Fruit fly (Drosophila melanogaster): ENCODE data around the gene Atg4a.

The Atg4a gene

dm6 chr2L:1125437-1125836 lies 44.7 kb downstream of the Atg4a start (continued):
- TF ChIP-seq CG11456 (GFP tag; IDR thresholded peaks at IDR 0.05) (no peak), Hr39 (optimal IDR thresholded peaks at IDR 0.05) (no peak), gcm2 (GFP tag; optimal IDR thresholded peaks at IDR 0.05) (no peak), CG43689 (GFP tag; IDR thresholded peaks at IDR 0.05) (no peak), p53 (GFP tag; optimal IDR thresholded peaks at IDR 0.05) (no peak), CG14965 (GFP tag; optimal IDR thresholded peaks at IDR 0.05; ENCODE audit: borderline replicate concordance) (no peak), HLH3B (GFP tag; IDR thresholded peaks at IDR 0.05) (no peak), CG1024 (GFP tag; IDR thresholded peaks at IDR 0.05) (no peak), Scr (GFP tag; IDR thresholded peaks at IDR 0.05; ENCODE audit: partially characterized antibody) (no peak), CG11247 (GFP tag; IDR thresholded peaks at IDR 0.05) (no peak), Elba2 (GFP tag; optimal IDR thresholded peaks at IDR 0.05) (no peak), CG3838 (GFP tag; optimal IDR thresholded peaks at IDR 0.05) (no peak), CG10979 (tag; optimal IDR thresholded peaks at IDR 0.05) (no peak), CG7271 (tag; optimal IDR thresholded peaks at IDR 0.05) (no peak), CG6813 (GFP tag; optimal IDR thresholded peaks at IDR 0.05) (peak; percentile 15), peb (GFP tag; IDR thresholded peaks at IDR 0.05) (no peak), CG17328 (GFP tag; IDR thresholded peaks at IDR 0.05) (no peak), aop (GFP tag; IDR thresholded peaks at IDR 0.05) (no peak), sim (GFP tag; IDR thresholded peaks at IDR 0.05) (no peak), cad (GFP tag; optimal IDR thresholded peaks at IDR 0.05) (no peak), CG16813 (GFP tag; IDR thresholded peaks at IDR 0.05; ENCODE audit: partially characterized antibody) (no peak), CG11723 (GFP tag; optimal IDR thresholded peaks at IDR 0.05) (no peak), Sox102F (GFP tag; optimal IDR thresholded peaks at IDR 0.05) (no peak), CG2202 (tag; optimal IDR thresholded peaks at IDR 0.05) (no peak), stc (GFP tag; IDR thresholded peaks at IDR 0.05) (no peak), nerfin-2 (GFP tag; IDR thresholded peaks at IDR 0.05; ENCODE audit: partially characterized antibody) (no peak), Rx (GFP tag; IDR thresholded peaks at IDR 0.05) (no peak), CG1233 (GFP tag; optimal IDR thresholded peaks at IDR 0.05) (no peak), tio (GFP tag; optimal IDR thresholded peaks at IDR 0.05) (no peak), Ptx1 (GFP tag; IDR thresholded peaks at IDR 0.05) (no peak), ems (GFP tag; optimal IDR thresholded peaks at IDR 0.05) (no peak), CG12942 (GFP tag; optimal IDR thresholded peaks at IDR 0.05) (no peak), CG2712 (tag; optimal IDR thresholded peaks at IDR 0.05) (no peak), hkb (optimal IDR thresholded peaks at IDR 0.05) (no peak), hkb (GFP tag; IDR thresholded peaks at IDR 0.05) (no peak), CG15073 (GFP tag; optimal IDR thresholded peaks at IDR 0.05) (no peak), CG4820 (GFP tag; optimal IDR thresholded peaks at IDR 0.05) (no peak), lbe (GFP tag; optimal IDR thresholded peaks at IDR 0.05) (no peak), nmo (GFP tag; optimal IDR thresholded peaks at IDR 0.05) (no peak), CG4730 (GFP tag; IDR thresholded peaks at IDR 0.05) (no peak), CG16779 (GFP tag; IDR thresholded peaks at IDR 0.05) (no peak), CG4360 (GFP tag; IDR thresholded peaks at IDR 0.05) (no peak), NFAT (GFP tag; IDR thresholded peaks at IDR 0.05) (no peak), CG11504 (tag; optimal IDR thresholded peaks at IDR 0.05) (no peak), Eip74EF (GFP tag; optimal IDR thresholded peaks at IDR 0.05) (no peak), CG10274 (GFP tag; optimal IDR thresholded peaks at IDR 0.05) (no peak), Trl (optimal IDR thresholded peaks at IDR 0.05) (no peak), Trl (GFP tag; optimal IDR thresholded peaks at IDR 0.05) (no peak), nom (GFP tag; optimal IDR thresholded peaks at IDR 0.05) (no peak), fru (optimal IDR thresholded peaks at IDR 0.05) (no peak), pnt (GFP tag; optimal IDR thresholded peaks at IDR 0.05) (no peak), Ravus (GFP tag; IDR thresholded peaks at IDR 0.05) (no peak), Oli (tag; optimal IDR thresholded peaks at IDR 0.05) (no peak), az2 (GFP tag; optimal IDR thresholded peaks at IDR 0.05) (no peak)

All from whole organism, embryonic.